Worm (Caenorhabditis elegans) whole organism, mixed stage, embryonic: ENCODE data around the gene fbxa-147.

Experiments used
- M03D4.4 ChIP-seq: sonication (generic microtip); optimal IDR thresholded peaks from 2 replicates; lab custom pipeline; 2017; ENCODE audit warnings: mild to moderate bottlenecking, missing genetic modification characterization, missing compliant biosample characterization
- bed-3 ChIP-seq: fragments of 200-800 bp; sonication (Bioruptor generic); optimal IDR thresholded peaks from 3 replicates; lab custom pipeline; 2018; ENCODE audit warnings: mild to moderate bottlenecking, missing genetic modification characterization, moderate library complexity, missing compliant biosample characterization
- ceh-43 ChIP-seq: fragments of 200-800 bp; sonication (Bioruptor generic); optimal IDR thresholded peaks from 2 replicates; lab custom pipeline; 2018; ENCODE audit warnings: mild to moderate bottlenecking, missing genetic modification characterization, moderate library complexity, missing compliant biosample characterization
- ceh-83 ChIP-seq: fragments of 200-800 bp; sonication (Bioruptor generic); optimal IDR thresholded peaks from 2 replicates; lab custom pipeline; 2018; ENCODE audit warnings: mild to moderate bottlenecking, missing genetic modification characterization, missing compliant biosample characterization
- cnd-1 ChIP-seq: fragments of 200-800 bp; sonication (Bioruptor generic); optimal IDR thresholded peaks from 2 replicates; lab custom pipeline; 2018; ENCODE audit warnings: mild to moderate bottlenecking, missing genetic modification characterization, missing compliant biosample characterization
- drap-1 ChIP-seq: fragments of 200-800 bp; sonication (Bioruptor generic); optimal IDR thresholded peaks from 3 replicates; lab custom pipeline; 2018; ENCODE audit warnings: mild to moderate bottlenecking, missing genetic modification characterization, missing compliant biosample characterization
- elt-1 ChIP-seq: sonication (generic microtip); optimal IDR thresholded peaks from 2 replicates; lab custom pipeline; 2017; ENCODE audit warnings: missing genetic modification characterization, mild to moderate bottlenecking, missing compliant biosample characterization, antibody characterized with exemption, moderate library complexity, borderline replicate concordance; ENCODE audit not compliant: insufficient read depth
- elt-3 ChIP-seq: fragments of 150-350 bp; optimal IDR thresholded peaks from 2 replicates; lab custom pipeline; 2014; ENCODE audit warnings: missing biosample characterization, missing genetic modification characterization
- flh-1 ChIP-seq: fragments of 200-800 bp; sonication (Bioruptor generic); optimal IDR thresholded peaks from 2 replicates; lab custom pipeline; 2018; ENCODE audit warnings: mild to moderate bottlenecking, missing genetic modification characterization, moderate library complexity, missing compliant biosample characterization
- ham-2 ChIP-seq: fragments of 200-800 bp; sonication (Bioruptor generic); optimal IDR thresholded peaks from 2 replicates; lab custom pipeline; 2018; ENCODE audit warnings: mild to moderate bottlenecking, missing genetic modification characterization, missing compliant biosample characterization
- lin-13 ChIP-seq: fragments of 150-350 bp; optimal IDR thresholded peaks from 2 replicates; lab custom pipeline; 2014; ENCODE audit warnings: missing biosample characterization, missing genetic modification characterization
- lin-32 ChIP-seq: fragments of 200-800 bp; sonication (Bioruptor generic); optimal IDR thresholded peaks from 2 replicates; lab custom pipeline; 2018; ENCODE audit warnings: mild to moderate bottlenecking, missing genetic modification characterization, missing compliant biosample characterization
- lsy-2 ChIP-seq: fragments of 150-350 bp; optimal IDR thresholded peaks from 2 replicates; lab custom pipeline; 2014; ENCODE audit warnings: missing biosample characterization, missing genetic modification characterization
- mab-5 ChIP-seq: fragments of 150-350 bp; optimal IDR thresholded peaks from 2 replicates; lab custom pipeline; 2014; ENCODE audit warnings: missing biosample characterization, missing genetic modification characterization
- mep-1 ChIP-seq: fragments of 150-350 bp; optimal IDR thresholded peaks from 2 replicates; lab custom pipeline; 2017; ENCODE audit warnings: missing biosample characterization, missing genetic modification reagents, missing genetic modification characterization, inconsistent platforms
- mls-2 ChIP-seq: sonication (generic microtip); optimal IDR thresholded peaks from 2 replicates; lab custom pipeline; 2016; ENCODE audit warnings: mild to moderate bottlenecking, missing genetic modification characterization, moderate library complexity, missing compliant biosample characterization
- nhr-12 ChIP-seq: fragments of 150-350 bp; optimal IDR thresholded peaks from 2 replicates; lab custom pipeline; 2014; ENCODE audit warnings: missing biosample characterization, missing genetic modification characterization
- nhr-237 ChIP-seq: fragments of 150-350 bp; optimal IDR thresholded peaks from 2 replicates; lab custom pipeline; 2014; ENCODE audit warnings: missing biosample characterization, missing genetic modification characterization
- nhr-76 ChIP-seq: sonication (generic microtip); optimal IDR thresholded peaks from 2 replicates; lab custom pipeline; 2017; ENCODE audit warnings: missing biosample characterization, missing genetic modification characterization
- pha-4 ChIP-seq: fragments of 150-350 bp; optimal IDR thresholded peaks from 2 replicates; lab custom pipeline; 2018; ENCODE audit warnings: missing biosample characterization, missing genetic modification reagents, missing genetic modification characterization
- sem-2 ChIP-seq: fragments of 200-800 bp; sonication (Bioruptor generic); optimal IDR thresholded peaks from 2 replicates; lab custom pipeline; 2018; ENCODE audit warnings: mild to moderate bottlenecking, missing genetic modification characterization, missing compliant biosample characterization
- sptf-1 ChIP-seq: sonication (generic microtip); optimal IDR thresholded peaks from 2 replicates; lab custom pipeline; 2017; ENCODE audit warnings: mild to moderate bottlenecking, missing genetic modification characterization, moderate library complexity, missing compliant biosample characterization
- tbx-8 ChIP-seq: fragments of 200-800 bp; sonication (Bioruptor generic); optimal IDR thresholded peaks from 2 replicates; lab custom pipeline; 2018; ENCODE audit warnings: mild to moderate bottlenecking, missing genetic modification characterization, moderate library complexity, missing compliant biosample characterization
- unc-39 ChIP-seq: fragments of 150-350 bp; optimal IDR thresholded peaks from 2 replicates; lab custom pipeline; 2014; ENCODE audit warnings: missing biosample characterization, missing genetic modification characterization
- zip-8 ChIP-seq: fragments of 150-350 bp; optimal IDR thresholded peaks from 2 replicates; lab custom pipeline; 2014; ENCODE audit warnings: missing biosample characterization, missing genetic modification characterization
- ztf-11 ChIP-seq: fragments of 150-350 bp; optimal IDR thresholded peaks from 2 replicates; lab custom pipeline; 2014; ENCODE audit warnings: missing biosample characterization, missing genetic modification characterization

Gene fbxa-147

ce11 chrV:14686231-14687105, 29.8 kb upstream of the fbxa-147 start:
- TF ChIP-seq lsy-2 (tag; lab: Kevin White, UChicago) (no peak), drap-1 (GFP tag; lab: Kevin White, UChicago) (no peak), tbx-8 (GFP tag; lab: Kevin White, UChicago) (no peak), elt-1 (tag; lab: Kevin White, UChicago) (no peak)

DNA sequence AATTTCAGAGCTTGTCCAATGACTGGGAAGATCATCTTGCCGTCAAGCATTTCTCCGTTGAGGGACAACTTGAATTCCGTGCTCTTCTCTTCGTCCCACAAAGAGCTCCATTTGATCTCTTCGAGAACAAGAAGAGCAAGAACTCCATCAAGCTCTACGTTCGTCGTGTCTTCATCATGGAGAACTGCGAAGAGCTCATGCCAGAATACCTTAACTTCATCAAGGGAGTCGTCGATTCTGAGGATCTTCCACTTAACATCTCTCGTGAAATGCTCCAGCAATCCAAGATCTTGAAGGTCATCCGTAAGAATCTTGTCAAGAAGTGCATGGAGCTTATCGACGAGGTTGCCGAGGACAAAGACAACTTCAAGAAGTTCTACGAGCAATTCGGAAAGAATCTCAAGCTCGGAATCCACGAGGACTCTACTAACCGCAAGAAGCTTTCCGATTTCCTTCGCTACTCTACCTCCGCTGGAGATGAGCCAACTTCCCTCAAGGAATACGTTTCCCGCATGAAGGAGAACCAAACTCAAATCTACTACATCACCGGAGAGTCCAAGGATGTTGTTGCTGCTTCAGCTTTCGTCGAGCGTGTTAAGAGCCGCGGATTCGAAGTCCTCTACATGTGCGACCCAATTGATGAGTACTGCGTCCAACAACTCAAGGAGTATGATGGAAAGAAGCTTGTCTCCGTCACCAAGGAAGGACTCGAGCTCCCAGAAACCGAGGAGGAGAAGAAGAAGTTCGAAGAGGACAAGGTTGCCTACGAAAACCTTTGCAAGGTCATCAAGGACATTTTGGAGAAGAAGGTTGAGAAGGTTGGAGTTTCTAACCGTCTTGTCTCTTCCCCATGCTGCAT, 29.0 kb upstream of the fbxa-147 start:
- peak; percentile 20 for TF ChIP-seq cnd-1 (tag; lab: Kevin White, UChicago)
- TF ChIP-seq pha-4: no peak
- TF ChIP-seq lin-32 (GFP tag; lab: Kevin White, UChicago): no peak
- TF ChIP-seq bed-3: no peak
- TF ChIP-seq mls-2 (tag; lab: Kevin White, UChicago): no peak
- no peak for TF ChIP-seq ztf-11
- no peak for TF ChIP-seq M03D4.4
- TF ChIP-seq, all 35 proteins: peak for 1

ce11 chrV:14688097-14688912, 28.0 kb upstream of the fbxa-147 start, which contains the start of gene C47E8.11:
Gene C47E8.11, plus strand, starts transcription at chrV:14688616.
- no peak for TF ChIP-seq sem-2
- TF ChIP-seq, all 35 proteins: peak for 0

DNA sequence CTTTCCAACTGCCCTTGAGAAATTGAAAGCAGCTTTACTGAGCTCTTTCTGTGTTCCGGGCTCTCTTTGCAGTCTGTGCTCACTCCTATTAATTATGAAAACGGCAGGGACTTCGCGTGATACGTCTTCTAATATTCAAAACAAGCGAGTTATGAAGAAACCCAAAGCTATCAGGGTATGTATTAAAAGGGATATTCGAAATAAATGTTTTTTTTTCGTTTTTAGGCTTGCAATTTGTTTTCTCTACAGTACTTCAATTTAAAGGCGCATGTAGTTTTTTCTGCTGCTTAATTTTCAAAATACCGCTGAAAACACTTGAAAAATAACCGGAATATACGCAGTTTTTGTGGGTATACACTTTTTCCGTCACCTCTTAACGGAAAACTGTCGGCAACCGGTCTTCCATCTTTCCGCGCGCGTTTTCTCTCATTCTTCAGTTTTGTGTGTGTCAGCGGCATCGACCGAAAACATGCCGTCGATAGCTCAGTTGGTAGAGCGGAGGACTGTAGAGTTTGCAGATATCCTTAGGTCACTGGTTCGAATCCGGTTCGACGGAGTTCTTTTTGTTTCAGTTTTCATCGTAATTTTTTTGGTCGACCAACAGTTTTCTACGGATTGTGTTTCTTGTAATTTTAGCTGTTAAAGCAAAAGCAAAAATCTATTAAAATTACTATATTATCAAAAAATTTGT, 27.1 kb upstream of the fbxa-147 start, which contains the start of gene gasr-8:
TSS of gene gasr-8 (plus strand) at position 51 of the 691 bp plus-strand sequence.
- no peak for TF ChIP-seq flh-1
- TF ChIP-seq cnd-1 (tag; lab: Kevin White, UChicago): peak; percentile 75
- no peak for TF ChIP-seq ham-2 (GFP tag; lab: Kevin White, UChicago)
- no peak for TF ChIP-seq ztf-11
- peak; percentile 6 for TF ChIP-seq mep-1 (tag; lab: Kevin White, UChicago)
- TF ChIP-seq lin-32 (GFP tag; lab: Kevin White, UChicago): no peak
- TF ChIP-seq pha-4: no peak
- peak; percentile 6 for TF ChIP-seq sptf-1
- no peak for TF ChIP-seq nhr-12
- peak; percentile 54 for TF ChIP-seq M03D4.4
- TF ChIP-seq zip-8 (tag; lab: Kevin White, UChicago): no peak
- TF ChIP-seq tbx-8 (GFP tag; lab: Kevin White, UChicago): peak; percentile 54
- peak; percentile 85 for TF ChIP-seq ceh-83 (GFP tag; lab: Kevin White, UChicago)
- peak; percentile 8 for TF ChIP-seq elt-1 (tag; lab: Kevin White, UChicago)
- no peak for TF ChIP-seq nhr-237
- TF ChIP-seq nhr-76 (tag; lab: Kevin White, UChicago): no peak
- no peak for TF ChIP-seq lin-13
- TF ChIP-seq bed-3: peak; percentile 44
- no peak for TF ChIP-seq mab-5
- peak; percentile 51 for TF ChIP-seq sem-2
- no peak for TF ChIP-seq mls-2 (tag; lab: Kevin White, UChicago)
- TF ChIP-seq drap-1 (GFP tag; lab: Kevin White, UChicago): peak; percentile 88
- no peak for TF ChIP-seq unc-39
- TF ChIP-seq elt-3 (tag; lab: Kevin White, UChicago): no peak
- TF ChIP-seq ceh-43 (GFP tag; lab: Kevin White, UChicago): no peak
- TF ChIP-seq lsy-2 (tag; lab: Kevin White, UChicago): peak; percentile 7
